Fruit fly (Drosophila melanogaster) whole organism: ENCODE results near the gene Best1.

Source experiments
- CG8478 ChIP-seq: fragments of >200 bp; optimal IDR thresholded peaks from 2 replicates; lab custom pipeline; 2018; ENCODE audit warnings: inconsistent platforms
- Dll ChIP-seq: fragments of >200 bp; optimal IDR thresholded peaks from 2 replicates; lab custom pipeline; 2017
- EcR ChIP-seq, 2 experiments: fragments of >200 bp; optimal IDR thresholded peaks; 2 replicates each; lab custom pipeline; 2017; ENCODE audit warnings: missing biosample characterization in 2 of 2, missing genetic modification characterization in 2 of 2, missing genetic modification reagents in 2 of 2
- pan ChIP-seq: fragments of >200 bp; optimal IDR thresholded peaks from 2 replicates; lab custom pipeline; 2017
- psq ChIP-seq: fragments of >200 bp; optimal IDR thresholded peaks from 2 replicates; lab custom pipeline; 2017
- usp ChIP-seq: fragments of >200 bp; optimal IDR thresholded peaks from 2 replicates; lab custom pipeline; 2017; ENCODE audit warnings: missing biosample characterization, missing genetic modification characterization, mixed read lengths

Gene Best1

dm6 chr3R:10144103-10144998 is 25.9 kb downstream of the Best1 start, which contains the start of the genes TAF1B and Invadolysin:
Gene TAF1B, minus strand, starts transcription at chr3R:10144184.
Gene Invadolysin, plus strand, starts transcription at chr3R:10144668.
- TF ChIP-seq EcR (GFP tag; optimal IDR thresholded peaks at IDR 0.05; lab: Kevin White, UChicago) = no peak
- no peak for TF ChIP-seq usp
- TF ChIP-seq pan = no peak
- TF ChIP-seq psq (lab: Kevin White, UChicago) = no peak
- TF ChIP-seq CG8478 (lab: Kevin White, UChicago) = no peak
- TF ChIP-seq Dll (lab: Kevin White, UChicago) = no peak

- TF ChIP-seq usp (no peak), EcR (GFP tag; optimal IDR thresholded peaks at IDR 0.05; lab: Kevin White, UChicago) (no peak), Dll (lab: Kevin White, UChicago) (no peak)
These were observed 27.5 kb downstream of the Best1 start, which contains the start of gene CG42759 for dm6 chr3R:10142770-10143169. Gene CG42759, plus strand, starts transcription at chr3R:10143070.

dm6 chr3R:10139649-10140598 is 30.4 kb downstream of the Best1 start, which contains the start of gene tws:
Gene tws, minus strand, starts transcription at chr3R:10139772.
- TF ChIP-seq pan (no peak), EcR (GFP tag; optimal IDR thresholded peaks at IDR 0.05; lab: Kevin White, UChicago) (no peak), CG8478 (lab: Kevin White, UChicago) (no peak), psq (lab: Kevin White, UChicago) (no peak), Dll (lab: Kevin White, UChicago) (no peak), usp (no peak)

dm6 chr3R:10138900-10139299 is 31.4 kb downstream of the Best1 start:
- TF ChIP-seq EcR (GFP tag; optimal IDR thresholded peaks at IDR 0.05; lab: Kevin White, UChicago) (no peak), psq (lab: Kevin White, UChicago) (no peak), Dll (lab: Kevin White, UChicago) (no peak), pan (no peak), usp (no peak), CG8478 (lab: Kevin White, UChicago) (no peak)

dm6 chr3R:10137801-10138200 is 32.5 kb downstream of the Best1 start:
- TF ChIP-seq EcR (GFP tag; optimal IDR thresholded peaks at IDR 0.05; lab: Kevin White, UChicago) = no peak
- no peak for TF ChIP-seq Dll (lab: Kevin White, UChicago)
- TF ChIP-seq psq (lab: Kevin White, UChicago) = no peak
- no peak for TF ChIP-seq CG8478 (lab: Kevin White, UChicago)
- TF ChIP-seq usp = no peak

dm6 chr3R:10135011-10135410 is 35.3 kb downstream of the Best1 start:
- TF ChIP-seq Dll (lab: Kevin White, UChicago) (no peak), usp (no peak), pan (no peak), CG8478 (lab: Kevin White, UChicago) (no peak)

- TF ChIP-seq pan (no peak), Dll (lab: Kevin White, UChicago) (no peak), usp (no peak), CG8478 (lab: Kevin White, UChicago) (no peak), psq (lab: Kevin White, UChicago) (no peak), EcR (GFP tag; optimal IDR thresholded peaks at IDR 0.05; lab: Kevin White, UChicago) (no peak)
These were observed 36.0 kb downstream of the Best1 start for dm6 chr3R:10134341-10134668.

- peak; percentile 32 for TF ChIP-seq psq (lab: Kevin White, UChicago)
- TF ChIP-seq EcR (GFP tag; optimal IDR thresholded peaks at IDR 0.05; lab: Kevin White, UChicago) = no peak
- TF ChIP-seq CG8478 (lab: Kevin White, UChicago) = peak; percentile 32
These were observed 36.6 kb downstream of the Best1 start for dm6 chr3R:10133419-10134340.

dm6 chr3R:10132906-10133416 is 37.3 kb downstream of the Best1 start:
- TF ChIP-seq Dll (lab: Kevin White, UChicago) (no peak), usp (no peak), pan (no peak), EcR (GFP tag; optimal IDR thresholded peaks at IDR 0.05; lab: Kevin White, UChicago) (no peak), psq (lab: Kevin White, UChicago) (no peak), CG8478 (lab: Kevin White, UChicago) (no peak)

dm6 chr3R:10130975-10131529 is 39.2 kb downstream of the Best1 start:
- TF ChIP-seq EcR (GFP tag; optimal IDR thresholded peaks at IDR 0.05; lab: Kevin White, UChicago) = no peak
- TF ChIP-seq psq (lab: Kevin White, UChicago) = no peak
- TF ChIP-seq CG8478 (lab: Kevin White, UChicago) = no peak
- TF ChIP-seq Dll (lab: Kevin White, UChicago) = no peak
- TF ChIP-seq usp = no peak
- TF ChIP-seq pan = no peak
